Fruit fly (Drosophila melanogaster): ENCODE data around the gene CG33116.
A peak's percentile ranks its signal among the peaks of the same experiment; 100 is the strongest.

DNA sequence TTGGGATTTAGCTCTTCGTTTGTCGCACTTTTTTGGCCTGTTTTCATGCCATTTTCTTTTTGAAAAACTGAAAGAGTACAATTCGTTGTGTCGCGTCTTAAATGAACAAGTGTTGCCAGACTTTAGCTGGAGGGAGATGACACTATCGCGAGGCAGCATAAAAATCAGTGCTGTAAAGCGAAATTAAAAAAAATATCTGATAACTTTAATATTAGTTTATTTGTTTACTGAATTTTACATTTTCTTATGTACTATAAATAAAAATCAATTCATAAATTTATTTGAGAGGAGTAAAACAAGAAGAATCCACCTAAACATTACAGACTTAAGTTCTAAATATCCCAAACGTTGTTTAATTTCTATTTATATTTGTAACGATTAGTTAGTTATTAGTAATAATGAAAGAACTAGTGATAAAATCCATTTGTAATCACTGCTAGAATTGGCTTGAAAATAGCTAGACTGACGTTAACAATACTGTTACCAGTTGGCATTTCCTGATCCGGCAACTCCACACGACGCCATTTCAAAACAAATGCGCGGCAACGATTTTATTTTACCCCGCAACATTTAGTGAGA is 44.0 kb downstream of the CG33116 start, which contains the start of the genes spi and msb1l:
- TF ChIP-seq D1 (tag; optimal IDR thresholded peaks at IDR 0.05) (no peak), gl (tag; optimal IDR thresholded peaks at IDR 0.05) (no peak), CG14655 (GFP tag; optimal IDR thresholded peaks at IDR 0.05) (no peak), EcR (GFP tag; optimal IDR thresholded peaks at IDR 0.05) (no peak), CG4496 (GFP tag; IDR thresholded peaks at IDR 0.05) (no peak), CG10348 (GFP tag; IDR thresholded peaks at IDR 0.05) (no peak), rn (GFP tag; IDR thresholded peaks at IDR 0.05) (no peak), CG15710 (tag; optimal IDR thresholded peaks at IDR 0.05) (peak; percentile 41), CG8159 (tag; optimal IDR thresholded peaks at IDR 0.05) (peak; percentile 5), CG34367 (tag; optimal IDR thresholded peaks at IDR 0.05) (no peak), fd96Ca (GFP tag; IDR thresholded peaks at IDR 0.05) (no peak), Snoo (tag; optimal IDR thresholded peaks at IDR 0.05) (no peak), Pif1A (GFP tag; optimal IDR thresholded peaks at IDR 0.05) (no peak), CG9948 (tag; optimal IDR thresholded peaks at IDR 0.05) (no peak)

Measured in whole organism, pupa.